Worm (Caenorhabditis elegans): ENCODE measurements around the gene irld-22.

irld-22 gene

ce11 chrV:3889113-3889512 is 10.9 kb downstream of the irld-22 start, which contains the start of gene C17E7.13:
C17E7.13 (minus strand) TSS chrV:3889288.
- TF ChIP-seq rpc-1 (optimal IDR thresholded peaks at IDR 0.05) (no peak), rpc-1 (tag; optimal IDR thresholded peaks at IDR 0.05) (no peak), nhr-80 (tag; optimal IDR thresholded peaks at IDR 0.05) (peak; percentile 8)

- TF ChIP-seq K12H6.12 (tag; optimal IDR thresholded peaks at IDR 0.05) = no peak
- TF ChIP-seq unc-62 (GFP tag; optimal IDR thresholded peaks at IDR 0.05) = no peak
- no peak for TF ChIP-seq ets-4 (GFP tag; optimal IDR thresholded peaks at IDR 0.05)
- TF ChIP-seq ceh-27 (GFP tag; optimal IDR thresholded peaks at IDR 0.05) = no peak
- TF ChIP-seq Y53F4B.3 (GFP tag; IDR thresholded peaks at IDR 0.05) = no peak
- no peak for TF ChIP-seq tbp1 (GFP tag; optimal IDR thresholded peaks at IDR 0.05)
- TF ChIP-seq repo-1 (tag; optimal IDR thresholded peaks at IDR 0.05) = no peak
- no peak for TF ChIP-seq dox-1 (GFP tag; IDR thresholded peaks at IDR 0.05)
- TF ChIP-seq cebp-2 (GFP tag; IDR thresholded peaks at IDR 0.05) = no peak
- TF ChIP-seq B0336.3 (GFP tag; IDR thresholded peaks at IDR 0.05) = no peak
- TF ChIP-seq sptf-2 (GFP tag; optimal IDR thresholded peaks at IDR 0.05) = no peak
- no peak for TF ChIP-seq zfh-2 (GFP tag; conservative IDR thresholded peaks at IDR 0.05)
These were observed 13.9 kb downstream of the irld-22 start, which contains the start of gene nhr-124 for ce11 chrV:3886104-3886503. nhr-124 (minus strand) TSS chrV:3886204.

- TF ChIP-seq egl-18 (GFP tag; IDR thresholded peaks at IDR 0.05) = no peak
- no peak for TF ChIP-seq B0261.1 (tag; optimal IDR thresholded peaks at IDR 0.05)
- no peak for TF ChIP-seq xnd-1 (tag; optimal IDR thresholded peaks at IDR 0.05)
- no peak for TF ChIP-seq F37B4.10 (GFP tag; IDR thresholded peaks at IDR 0.05)
- TF ChIP-seq ceh-58 (GFP tag; IDR thresholded peaks at IDR 0.05) = no peak
- TF ChIP-seq ztf-18 (tag; optimal IDR thresholded peaks at IDR 0.05) = no peak
- TF ChIP-seq pha-4 (tag; optimal IDR thresholded peaks at IDR 0.05) = no peak
- TF ChIP-seq Y79H2A.3 (GFP tag; conservative IDR thresholded peaks at IDR 0.05) = no peak
- no peak for TF ChIP-seq sptf-2 (GFP tag; optimal IDR thresholded peaks at IDR 0.05)
- TF ChIP-seq B0019.2 (GFP tag; conservative IDR thresholded peaks at IDR 0.05) = no peak
- TF ChIP-seq zfh-2 (GFP tag; conservative IDR thresholded peaks at IDR 0.05) = no peak
- TF ChIP-seq cebp-2 (GFP tag; IDR thresholded peaks at IDR 0.05) = no peak
These were observed 15.5 kb downstream of the irld-22 start for ce11 chrV:3884550-3884949.

ce11 chrV:3878223-3878622 is 21.8 kb downstream of the irld-22 start, which contains the start of gene nhr-159:
nhr-159 (minus strand) TSS chrV:3878323.
- TF ChIP-seq Y56A3A.18 (GFP tag; IDR thresholded peaks at IDR 0.05) (no peak), nhr-179 (tag; optimal IDR thresholded peaks at IDR 0.05) (no peak), sdz-38 (tag; optimal IDR thresholded peaks at IDR 0.05) (no peak), B0336.3 (GFP tag; IDR thresholded peaks at IDR 0.05) (no peak), madf-3 (GFP tag; IDR thresholded peaks at IDR 0.05) (no peak), F57C9.4 (tag; optimal IDR thresholded peaks at IDR 0.05) (no peak), ekl-4 (GFP tag; IDR thresholded peaks at IDR 0.05) (no peak), T26A5.8 (tag; optimal IDR thresholded peaks at IDR 0.05) (no peak), sea-2 (GFP tag; IDR thresholded peaks at IDR 0.05) (no peak), C06A6.2 (GFP tag; conservative IDR thresholded peaks at IDR 0.05) (no peak), efl-1 (GFP tag; optimal IDR thresholded peaks at IDR 0.05) (no peak), ets-4 (GFP tag; optimal IDR thresholded peaks at IDR 0.05) (no peak), ceh-58 (GFP tag; IDR thresholded peaks at IDR 0.05) (no peak), Y95B8A.8 (GFP tag; IDR thresholded peaks at IDR 0.05) (no peak), ceh-79 (tag; optimal IDR thresholded peaks at IDR 0.05) (no peak), nfya-2 (GFP tag; IDR thresholded peaks at IDR 0.05) (no peak), ceh-100 (GFP tag; IDR thresholded peaks at IDR 0.05) (no peak), sptf-2 (GFP tag; optimal IDR thresholded peaks at IDR 0.05) (no peak), ztf-22 (GFP tag; optimal IDR thresholded peaks at IDR 0.05) (no peak)

All from whole organism, young adult.